Fruit fly (Drosophila melanogaster) whole organism, wandering third instar larva: ENCODE measurements around the gene CG2930.

Source experiments
- Abd-B ChIP-seq: fragments of >200 bp; optimal IDR thresholded peaks from 2 replicates; lab custom pipeline; 2017; ENCODE audit warnings: missing biosample characterization, missing genetic modification characterization
- CG9705 ChIP-seq: fragments of 200-800 bp; sonication (Bioruptor generic); optimal IDR thresholded peaks from 2 replicates; lab custom pipeline; 2018; ENCODE audit warnings: missing biosample characterization, mild to moderate bottlenecking, missing genetic modification characterization
- Dfd ChIP-seq: fragments of >200 bp; optimal IDR thresholded peaks from 2 replicates; lab custom pipeline; 2017; ENCODE audit warnings: missing biosample characterization, missing genetic modification characterization
- Dif ChIP-seq: fragments of 200-275, 200-300 bp; sonication (Bioruptor generic); optimal IDR thresholded peaks from 2 replicates; lab custom pipeline; 2018; ENCODE audit warnings: missing biosample characterization, missing genetic modification characterization; ENCODE audit not compliant: partially characterized antibody
- HLH106 ChIP-seq: fragments of 200-800 bp; optimal IDR thresholded peaks from 3 replicates; lab custom pipeline; 2019; ENCODE audit warnings: missing biosample characterization, mild to moderate bottlenecking, missing genetic modification characterization, moderate library complexity
- Hnf4 ChIP-seq: fragments of 200-800 bp; sonication (Bioruptor generic); optimal IDR thresholded peaks from 2 replicates; lab custom pipeline; 2016; ENCODE audit warnings: missing biosample characterization, mild to moderate bottlenecking, missing genetic modification characterization
- Hr78 ChIP-seq: fragments of >200 bp; optimal IDR thresholded peaks from 2 replicates; lab custom pipeline; 2017; ENCODE audit warnings: missing biosample characterization, missing genetic modification characterization
- Hr83 ChIP-seq: fragments of 200-300 bp; sonication (Bioruptor generic); optimal IDR thresholded peaks from 2 replicates; lab custom pipeline; 2016; ENCODE audit warnings: missing biosample characterization, mild to moderate bottlenecking, missing genetic modification characterization, moderate library complexity; ENCODE audit not compliant: poor library complexity, severe bottlenecking
- Mio ChIP-seq: sonication (Bioruptor generic); optimal IDR thresholded peaks from 2 replicates; lab custom pipeline; 2016; ENCODE audit warnings: missing biosample characterization, missing genetic modification characterization
- Myc ChIP-seq: fragments of >200 bp; optimal IDR thresholded peaks from 2 replicates; lab custom pipeline; 2017
- N ChIP-seq: fragments of >200 bp; optimal IDR thresholded peaks from 2 replicates; lab custom pipeline; 2018; ENCODE audit warnings: missing biosample characterization, missing external identifiers, missing genetic modification characterization
- OdsH ChIP-seq: fragments of 200-800 bp; sonication (Bioruptor generic); optimal IDR thresholded peaks from 2 replicates; lab custom pipeline; 2016; ENCODE audit warnings: missing biosample characterization, mild to moderate bottlenecking, missing genetic modification characterization
- Rel ChIP-seq, 2 experiments: fragments of 200-800 bp; sonication (Bioruptor generic) in 1 of 2; optimal IDR thresholded peaks; 2 replicates in 1 of 2; 3 replicates in 1 of 2; lab custom pipeline; 2016 to 2019; ENCODE audit warnings: mild to moderate bottlenecking in 2 of 2, missing biosample characterization in 2 of 2, missing genetic modification characterization in 2 of 2, moderate library complexity in 1 of 2
- Sp1 ChIP-seq: fragments of 200-800 bp; sonication (Bioruptor generic); optimal IDR thresholded peaks from 3 replicates; lab custom pipeline; 2019; ENCODE audit warnings: missing biosample characterization, mild to moderate bottlenecking, missing genetic modification characterization, moderate library complexity
- Vsx2 ChIP-seq: fragments of 200-300, 225-300 bp; sonication (Bioruptor generic); optimal IDR thresholded peaks from 2 replicates; lab custom pipeline; 2018; ENCODE audit warnings: missing biosample characterization, missing genetic modification characterization; ENCODE audit not compliant: partially characterized antibody
- br ChIP-seq: fragments of 200-800 bp; sonication (Bioruptor generic); optimal IDR thresholded peaks from 2 replicates; lab custom pipeline; 2016; ENCODE audit warnings: missing biosample characterization, missing genetic modification characterization
- brk ChIP-seq: fragments of 200-800 bp; sonication (Bioruptor generic); optimal IDR thresholded peaks from 2 replicates; lab custom pipeline; 2016; ENCODE audit warnings: missing biosample characterization, mild to moderate bottlenecking, missing genetic modification characterization
- dl ChIP-seq, 2 experiments: fragments of 175-275, 200-275 bp in 1 of 2; fragments of 200-275 bp in 1 of 2; sonication (Bioruptor generic); optimal IDR thresholded peaks; lab custom pipeline; 2018; ENCODE audit warnings: mild to moderate bottlenecking in 2 of 2, missing biosample characterization in 2 of 2, missing genetic modification characterization in 2 of 2, moderate library complexity in 2 of 2; ENCODE audit not compliant: partially characterized antibody in 2 of 2, insufficient read depth in 1 of 2
- dsf ChIP-seq: sonication (Bioruptor generic); optimal IDR thresholded peaks from 2 replicates; lab custom pipeline; 2016; ENCODE audit warnings: missing biosample characterization, missing genetic modification characterization, borderline replicate concordance
- ey ChIP-seq: fragments of 200-800 bp; sonication (Bioruptor generic); optimal IDR thresholded peaks from 2 replicates; lab custom pipeline; 2016; ENCODE audit warnings: missing biosample characterization, missing genetic modification characterization
- foxo ChIP-seq, 2 experiments: fragments of 200-800 bp; sonication (Bioruptor generic); optimal IDR thresholded peaks; 2 replicates in 1 of 2; 3 replicates in 1 of 2; lab custom pipeline; 2016 to 2017; ENCODE audit warnings: missing biosample characterization in 2 of 2, missing genetic modification characterization in 2 of 2
- fru ChIP-seq: fragments of 200-800 bp; sonication (Bioruptor generic); optimal IDR thresholded peaks from 3 replicates; lab custom pipeline; 2016; ENCODE audit warnings: missing biosample characterization, mild to moderate bottlenecking, missing genetic modification characterization
- h ChIP-seq: fragments of 200-800 bp; sonication (Bioruptor generic); optimal IDR thresholded peaks from 3 replicates; lab custom pipeline; 2016; ENCODE audit warnings: missing biosample characterization, mild to moderate bottlenecking, missing genetic modification characterization
- jim ChIP-seq: fragments of 175-275, 200-325 bp; sonication (Bioruptor generic); optimal IDR thresholded peaks from 2 replicates; lab custom pipeline; 2016; ENCODE audit warnings: missing biosample characterization, mild to moderate bottlenecking, missing genetic modification characterization
- lola ChIP-seq: fragments of >200 bp; optimal IDR thresholded peaks from 2 replicates; lab custom pipeline; 2017; ENCODE audit warnings: missing biosample characterization, missing genetic modification characterization
- psq ChIP-seq: fragments of 200-800 bp; sonication (Bioruptor generic); optimal IDR thresholded peaks from 3 replicates; lab custom pipeline; 2017; ENCODE audit warnings: missing biosample characterization, mild to moderate bottlenecking, missing genetic modification characterization, moderate library complexity
- rgr ChIP-seq: fragments of 200-800 bp; sonication (Bioruptor generic); optimal IDR thresholded peaks from 3 replicates; lab custom pipeline; 2016; ENCODE audit warnings: missing biosample characterization, mild to moderate bottlenecking, missing genetic modification characterization
- woc ChIP-seq: sonication (Bioruptor generic); optimal IDR thresholded peaks from 2 replicates; lab custom pipeline; 2016; ENCODE audit warnings: missing biosample characterization, mild to moderate bottlenecking, missing genetic modification characterization

The CG2930 gene

DNA sequence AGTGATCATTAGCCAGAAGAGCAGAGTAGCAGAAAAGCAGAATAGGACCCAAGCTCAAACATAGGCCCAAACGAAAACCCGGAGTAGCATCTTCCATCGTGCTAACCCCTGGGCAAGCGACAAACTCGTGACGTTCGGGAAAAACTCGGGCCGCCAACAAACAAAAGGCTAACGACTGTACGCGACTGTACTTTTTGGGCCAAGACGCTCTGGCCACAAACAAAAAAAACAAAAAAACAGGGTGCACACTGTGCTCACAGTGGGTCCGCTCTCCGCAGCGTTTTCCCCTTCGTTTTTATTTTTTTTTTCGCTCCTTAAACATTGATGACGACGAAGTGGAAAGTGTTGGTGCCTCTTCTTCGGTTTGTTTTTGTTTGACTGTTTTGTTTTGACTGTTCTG is 25.9 kb upstream of the CG2930 start:
- TF ChIP-seq Mio (GFP tag; lab: Kevin White, UChicago) (no peak), OdsH (GFP tag; lab: Kevin White, UChicago) (no peak), woc (GFP tag; lab: Kevin White, UChicago) (no peak), CG9705 (GFP tag; lab: Kevin White, UChicago) (no peak), Vsx2 (peak; percentile 50)

DNA sequence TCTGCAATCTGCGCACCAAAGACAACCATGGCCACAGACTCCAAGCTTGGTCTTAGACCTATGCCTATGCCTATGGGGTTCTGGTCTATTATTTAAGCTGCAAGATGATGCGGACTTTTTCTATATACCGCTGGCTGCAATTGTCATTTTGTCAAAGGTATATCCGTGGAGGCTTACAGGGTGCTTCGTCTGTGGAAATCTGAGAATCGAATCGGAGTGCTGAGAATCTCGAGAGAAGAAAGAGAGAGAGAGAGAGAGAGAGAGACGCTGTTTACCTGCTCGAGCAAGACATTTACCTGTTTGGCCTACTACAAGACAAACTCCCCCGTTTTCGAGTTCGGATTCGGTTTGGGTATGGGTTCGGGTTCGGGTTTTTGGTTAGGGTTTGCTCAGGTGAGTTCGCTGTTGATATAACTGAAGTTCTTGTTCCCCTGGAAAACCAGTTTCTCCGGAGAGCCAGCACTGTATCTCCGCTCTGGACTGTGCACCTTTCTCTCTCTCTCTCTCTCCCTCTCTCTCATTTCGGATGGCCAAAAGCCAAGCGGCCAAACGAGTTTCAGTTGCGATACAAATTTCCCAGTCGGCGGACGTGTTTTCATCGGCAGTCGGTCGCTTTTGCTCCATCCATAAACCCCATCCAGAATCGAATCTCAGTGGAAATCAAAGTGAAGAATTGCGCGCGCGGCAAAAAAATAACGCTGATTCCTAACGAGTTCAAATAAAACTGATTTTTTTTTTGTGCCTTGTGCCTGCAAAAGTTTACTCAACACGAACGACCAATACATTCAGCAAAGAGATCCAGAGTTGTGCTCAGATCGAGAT is 23.2 kb upstream of the CG2930 start:
- no peak for TF ChIP-seq Dfd (GFP tag; lab: Kevin White, UChicago)
- peak; percentile 57 to 59 for TF ChIP-seq dl (GFP tag; optimal IDR thresholded peaks at IDR 0.05; lab: Kevin White, UChicago; ENCODE audit: insufficient read depth in 1 of 2, partially characterized antibody in 2 of 2)
- peak; percentile 74 for TF ChIP-seq Dif
- TF ChIP-seq Rel (GFP tag; optimal IDR thresholded peaks at IDR 0.05; lab: Kevin White, UChicago), result peak; percentile 15
- TF ChIP-seq Rel (tag; optimal IDR thresholded peaks at IDR 0.05; lab: Kevin White, UChicago), result peak; percentile 40
- TF ChIP-seq Hr83 (GFP tag; lab: Kevin White, UChicago), result peak; percentile 58
- no peak for TF ChIP-seq Abd-B (GFP tag; lab: Kevin White, UChicago)
- peak; percentile 6 for TF ChIP-seq h (GFP tag; lab: Kevin White, UChicago)
- TF ChIP-seq Myc (lab: Kevin White, UChicago), result no peak
- peak; percentile 18 for TF ChIP-seq rgr (GFP tag; lab: Kevin White, UChicago)
- TF ChIP-seq OdsH (GFP tag; lab: Kevin White, UChicago), result peak; percentile 32
- peak; percentile 20 for TF ChIP-seq Sp1
- TF ChIP-seq Vsx2, result peak; percentile 91
- no peak for TF ChIP-seq jim

- TF ChIP-seq psq (GFP tag; lab: Kevin White, UChicago), result no peak
- no peak for TF ChIP-seq Hr78 (GFP tag; lab: Kevin White, UChicago)
- no peak for TF ChIP-seq OdsH (GFP tag; lab: Kevin White, UChicago)
- no peak for TF ChIP-seq ey
- no peak for TF ChIP-seq Dfd (GFP tag; lab: Kevin White, UChicago)
- no peak for TF ChIP-seq dsf (GFP tag; lab: Kevin White, UChicago)
- no peak for TF ChIP-seq CG9705 (GFP tag; lab: Kevin White, UChicago)
- no peak for TF ChIP-seq Hnf4 (GFP tag; lab: Kevin White, UChicago)
- no peak for TF ChIP-seq N (GFP tag; lab: Kevin White, UChicago)
- TF ChIP-seq lola (GFP tag; lab: Kevin White, UChicago), result no peak
- no peak for TF ChIP-seq Myc (lab: Kevin White, UChicago)
- TF ChIP-seq foxo (GFP tag; optimal IDR thresholded peaks at IDR 0.05; lab: Kevin White, UChicago), result no peak
- TF ChIP-seq HLH106 (tag; lab: Kevin White, UChicago), result no peak
- TF ChIP-seq fru (GFP tag; lab: Kevin White, UChicago), result no peak
- TF ChIP-seq rgr (GFP tag; lab: Kevin White, UChicago), result no peak
Measured at dm6 chrX:3846393-3846792, 22.4 kb upstream of the CG2930 start.

DNA sequence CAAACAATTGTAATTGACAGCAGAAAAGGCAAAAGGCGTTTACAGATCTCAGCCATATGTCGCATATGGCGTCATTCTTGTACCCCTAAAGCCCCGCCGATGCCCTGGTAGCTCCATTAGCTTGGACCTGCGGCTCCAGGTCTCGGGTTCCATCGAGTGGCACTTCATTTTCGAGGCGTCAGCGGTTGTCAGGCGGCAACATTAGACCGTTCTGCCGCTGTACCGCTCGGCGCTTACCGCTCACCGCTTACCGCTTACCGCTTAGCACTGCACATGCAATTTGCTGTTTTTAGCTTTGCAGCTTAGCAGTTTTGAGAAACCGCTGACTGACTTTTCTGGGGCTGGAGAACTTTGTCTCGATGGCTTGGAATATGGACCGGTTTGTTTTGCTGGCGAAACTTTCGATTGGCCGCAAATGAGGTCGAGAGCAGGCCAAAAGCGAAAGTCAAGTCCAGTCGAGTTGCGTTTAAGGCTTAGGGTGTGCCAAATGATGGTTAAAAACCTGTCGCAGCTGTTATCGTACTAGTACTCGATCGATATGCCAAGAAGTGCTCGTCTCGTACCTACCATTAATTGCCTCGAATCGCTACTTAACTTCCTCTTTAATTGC is 19.2 kb upstream of the CG2930 start:
- TF ChIP-seq Myc (lab: Kevin White, UChicago) (no peak), dl (GFP tag; optimal IDR thresholded peaks at IDR 0.05; lab: Kevin White, UChicago; ENCODE audit: insufficient read depth in 1 of 2, partially characterized antibody in 2 of 2) (no peak), brk (no peak), br (GFP tag; lab: Kevin White, UChicago) (no peak)
- TF ChIP-seq, all 38 proteins: peak for 0

dm6 chrX:3861183-3861582 is 7.6 kb upstream of the CG2930 start:
- TF ChIP-seq Hr83 (GFP tag; lab: Kevin White, UChicago) (peak; percentile 42), Dif (peak; percentile 23), OdsH (GFP tag; lab: Kevin White, UChicago) (no peak)
